Worm (Caenorhabditis elegans) whole organism, L4/young adult: Measurements from ENCODE around the gene R08C7.4.

Source experiments
- W03F9.2 ChIP-seq: fragments of 150-350 bp; optimal IDR thresholded peaks from 2 replicates; lab custom pipeline; 2014; ENCODE audit warnings: missing biosample characterization, missing genetic modification characterization
- dao-5 ChIP-seq: sonication (generic microtip); optimal IDR thresholded peaks from 2 replicates; lab custom pipeline; 2016; ENCODE audit warnings: missing genotype, missing genetic modification characterization, moderate library complexity, missing compliant biosample characterization
- him-1 ChIP-seq: sonication (generic microtip); optimal IDR thresholded peaks from 2 replicates; lab custom pipeline; 2016; ENCODE audit warnings: missing genotype, missing genetic modification reagents, missing genetic modification characterization, missing compliant biosample characterization

DNA sequence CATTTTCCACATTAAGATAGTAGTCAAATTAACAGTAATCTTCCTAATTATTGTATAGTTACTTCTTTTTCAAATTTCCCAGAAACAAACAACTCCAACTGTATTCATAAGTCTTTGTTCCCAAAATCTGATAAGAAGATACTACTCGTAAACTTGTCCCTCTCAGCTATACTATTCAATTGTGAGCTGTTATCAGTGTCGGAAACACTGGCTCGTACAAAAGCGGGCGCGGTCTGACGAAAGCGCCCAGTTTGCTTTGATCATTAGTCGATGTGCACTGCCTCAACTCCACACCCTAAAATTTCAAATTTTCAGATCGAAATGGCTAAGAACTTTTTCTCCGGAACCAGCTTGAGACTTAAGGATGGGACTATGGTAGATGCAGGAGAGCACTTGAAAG lies 51.9 kb downstream of the R08C7.4 start, which contains the start of gene trx-3:
- TF ChIP-seq him-1 (no peak), W03F9.2 (tag; lab: Kevin White, UChicago) (no peak), dao-5 (no peak)
